Fruit fly (Drosophila melanogaster) whole organism, embryonic: Measurements from ENCODE around the gene cpb.

Experiments
- B-H1 ChIP-seq: fragments of 200-800 bp; sonication (Bioruptor generic); IDR thresholded peaks from 3 replicates; pipeline ENCODE4 v1.3.6; 2022; ENCODE audit warnings: missing biosample characterization, missing genetic modification characterization
- CG10321 ChIP-seq: fragments of 200-800 bp; sonication (Bioruptor generic); IDR thresholded peaks from 2 replicates; pipeline ENCODE4 v1.3.6; 2022; ENCODE audit warnings: missing biosample characterization, missing genetic modification characterization
- CG11398 ChIP-seq: fragments of 200-800 bp; sonication (Bioruptor generic); optimal IDR thresholded peaks from 2 replicates; lab custom pipeline; 2016; ENCODE audit warnings: missing biosample characterization, missing genetic modification characterization
- CG12104 ChIP-seq: fragments of 200-800 bp; sonication (Bioruptor generic); optimal IDR thresholded peaks from 3 replicates; lab custom pipeline; 2016; ENCODE audit warnings: missing biosample characterization, missing genetic modification characterization
- CG12769 ChIP-seq: fragments of 200-800 bp; sonication (Bioruptor generic); optimal IDR thresholded peaks from 2 replicates; lab custom pipeline; 2019; ENCODE audit warnings: missing biosample characterization, mild to moderate bottlenecking, missing genetic modification characterization, moderate library complexity
- CG17359 ChIP-seq: fragments of 200-800 bp; sonication (Bioruptor generic); optimal IDR thresholded peaks from 3 replicates; lab custom pipeline; 2018; ENCODE audit warnings: missing biosample characterization, mild to moderate bottlenecking, missing genetic modification characterization, moderate library complexity
- CG17829 ChIP-seq: fragments of 200-800 bp; optimal IDR thresholded peaks from 2 replicates; lab custom pipeline; 2019; ENCODE audit warnings: missing biosample characterization, mild to moderate bottlenecking, missing genetic modification characterization, moderate library complexity
- CG2120 ChIP-seq: fragments of 200-800 bp; sonication (Bioruptor generic); optimal IDR thresholded peaks from 3 replicates; lab custom pipeline; 2016; ENCODE audit warnings: missing biosample characterization, missing genetic modification characterization
- CG2129 ChIP-seq: fragments of 200-800 bp; sonication (Bioruptor generic); IDR thresholded peaks from 2 replicates; pipeline ENCODE4 v1.3.6; 2022; ENCODE audit warnings: missing biosample characterization, missing genetic modification characterization; ENCODE audit not compliant: partially characterized antibody
- CG2678 ChIP-seq: fragments of 200-800 bp; sonication (Bioruptor generic); optimal IDR thresholded peaks from 3 replicates; lab custom pipeline; 2019; ENCODE audit warnings: missing biosample characterization, mild to moderate bottlenecking, missing genetic modification characterization, moderate library complexity
- CG33213 ChIP-seq: fragments of 200-800 bp; sonication (Bioruptor generic); optimal IDR thresholded peaks from 3 replicates; lab custom pipeline; 2016; ENCODE audit warnings: missing biosample characterization, missing genetic modification characterization
- CG3838 ChIP-seq: fragments of 200-800 bp; sonication (Bioruptor generic); optimal IDR thresholded peaks from 3 replicates; lab custom pipeline; 2016; ENCODE audit warnings: missing biosample characterization, missing genetic modification characterization
- CG42726 ChIP-seq: fragments of 200-800 bp; sonication (Bioruptor generic); IDR thresholded peaks from 2 replicates; pipeline ENCODE4 v1.3.6; 2022; ENCODE audit warnings: missing biosample characterization, missing genetic modification characterization; ENCODE audit not compliant: partially characterized antibody
- CG4282 ChIP-seq: fragments of 200-800 bp; sonication (Bioruptor generic); optimal IDR thresholded peaks from 2 replicates; lab custom pipeline; 2016; ENCODE audit warnings: missing biosample characterization, missing genetic modification characterization
- CG6254 ChIP-seq: fragments of 200-800 bp; sonication (Bioruptor generic); optimal IDR thresholded peaks from 3 replicates; lab custom pipeline; 2017; ENCODE audit warnings: mild to moderate bottlenecking, missing biosample characterization, missing genetic modification reagents, missing genetic modification characterization
- CG6765 ChIP-seq: fragments of 200-800 bp; sonication (Bioruptor generic); optimal IDR thresholded peaks from 3 replicates; lab custom pipeline; 2017; ENCODE audit warnings: missing biosample characterization, mild to moderate bottlenecking, missing genetic modification characterization
- CG6854 ChIP-seq: fragments of 200-800 bp; sonication (Bioruptor generic); optimal IDR thresholded peaks from 3 replicates; lab custom pipeline; 2017; ENCODE audit warnings: missing biosample characterization, mild to moderate bottlenecking, missing genetic modification characterization
- CG8290 ChIP-seq, 3 experiments: fragments of 200-800 bp; sonication (Bioruptor generic); optimal IDR thresholded peaks; 2 replicates each; lab custom pipeline; 2016 to 2019; ENCODE audit warnings: missing biosample characterization in 3 of 3, missing genetic modification characterization in 3 of 3, mild to moderate bottlenecking in 2 of 3, moderate library complexity in 1 of 3
- CG8944 ChIP-seq: fragments of 200-800 bp; sonication (Bioruptor generic); optimal IDR thresholded peaks from 3 replicates; lab custom pipeline; 2016; ENCODE audit warnings: missing biosample characterization, missing genetic modification characterization
- CG9609 ChIP-seq: fragments of 200-800 bp; sonication (Bioruptor generic); optimal IDR thresholded peaks from 3 replicates; lab custom pipeline; 2016; ENCODE audit warnings: missing biosample characterization, missing genetic modification characterization
- CG9727 ChIP-seq: fragments of 200-800 bp; sonication (Bioruptor generic); optimal IDR thresholded peaks from 3 replicates; lab custom pipeline; 2017; ENCODE audit warnings: missing biosample characterization, mild to moderate bottlenecking, missing genetic modification characterization
- CG9797 ChIP-seq: fragments of 200-800 bp; sonication (Bioruptor generic); optimal IDR thresholded peaks from 3 replicates; lab custom pipeline; 2018; ENCODE audit warnings: missing biosample characterization, mild to moderate bottlenecking, missing genetic modification characterization
- CG9932 ChIP-seq: fragments of 200-800 bp; sonication (Bioruptor generic); IDR thresholded peaks from 2 replicates; pipeline ENCODE4 v1.3.6; 2022; ENCODE audit warnings: missing biosample characterization, missing genetic modification characterization
- GATAe ChIP-seq: fragments of 200-800 bp; sonication (Bioruptor generic); conservative IDR thresholded peaks from 2 replicates; pipeline ENCODE4 v1.3.6; 2022; ENCODE audit warnings: missing biosample characterization, missing genetic modification characterization
- Hmr ChIP-seq: fragments of 200-800 bp; sonication (Bioruptor generic); optimal IDR thresholded peaks from 3 replicates; lab custom pipeline; 2017; ENCODE audit warnings: mild to moderate bottlenecking, missing biosample characterization, missing genetic modification reagents, missing genetic modification characterization
- MESR4 ChIP-seq: fragments of 200-800 bp; sonication (Bioruptor generic); optimal IDR thresholded peaks from 2 replicates; lab custom pipeline; 2018; ENCODE audit warnings: missing biosample characterization, mild to moderate bottlenecking, missing genetic modification characterization, moderate library complexity
- Max ChIP-seq: fragments of 200-800 bp; sonication (Bioruptor generic); optimal IDR thresholded peaks from 2 replicates; lab custom pipeline; 2016; ENCODE audit warnings: missing biosample characterization, mild to moderate bottlenecking, missing genetic modification characterization
- Med ChIP-seq: fragments of 200-800 bp; sonication (Bioruptor generic); peaks from one replicate; lab custom pipeline; 2016; ENCODE audit warnings: missing biosample characterization, missing genetic modification characterization, mild to moderate bottlenecking, inconsistent platforms, moderate library complexity
- Mes4 ChIP-seq: fragments of 200-800 bp; sonication (Bioruptor generic); optimal IDR thresholded peaks from 2 replicates; lab custom pipeline; 2016; ENCODE audit warnings: missing biosample characterization, missing genetic modification characterization
- Rx ChIP-seq: fragments of 200-800 bp; sonication (Bioruptor generic); IDR thresholded peaks from 2 replicates; pipeline ENCODE4 v1.3.6; 2022; ENCODE audit warnings: missing biosample characterization, missing genetic modification characterization
- bcd ChIP-seq: fragments of 200-800 bp; sonication (Bioruptor generic); optimal IDR thresholded peaks from 2 replicates; lab custom pipeline; 2017; ENCODE audit warnings: missing biosample characterization, mild to moderate bottlenecking, missing genetic modification characterization
- cad ChIP-seq: fragments of >200 bp; optimal IDR thresholded peaks from 2 replicates; lab custom pipeline; 2017; ENCODE audit warnings: missing biosample characterization, missing genetic modification characterization
- chinmo ChIP-seq: fragments of 200-800 bp; sonication (Bioruptor generic); IDR thresholded peaks from 4 replicates; pipeline ENCODE4 v1.3.6; 2022; ENCODE audit warnings: missing biosample characterization, missing genetic modification characterization; ENCODE audit not compliant: partially characterized antibody
- croc ChIP-seq: fragments of 200-800 bp; sonication (Bioruptor generic); conservative IDR thresholded peaks from 3 replicates; pipeline ENCODE4 v1.3.6; 2022; ENCODE audit warnings: missing biosample characterization, missing genetic modification characterization
- cwo ChIP-seq: fragments of 200-800 bp; sonication (Bioruptor generic); optimal IDR thresholded peaks from 3 replicates; lab custom pipeline; 2017; ENCODE audit warnings: missing biosample characterization, missing genetic modification characterization, mild to moderate bottlenecking, moderate library complexity, missing genetic modification reagents
- da ChIP-seq: fragments of 200-800 bp; sonication (Bioruptor generic); optimal IDR thresholded peaks from 2 replicates; lab custom pipeline; 2016; ENCODE audit warnings: missing biosample characterization, missing genetic modification characterization
- dmrt11E ChIP-seq: fragments of 200-800 bp; sonication (Bioruptor generic); optimal IDR thresholded peaks from 3 replicates; lab custom pipeline; 2018; ENCODE audit warnings: missing biosample characterization, mild to moderate bottlenecking, missing genetic modification characterization, moderate library complexity
- eve ChIP-seq, 2 experiments: fragments of >200 bp; optimal IDR thresholded peaks; 2 replicates each; lab custom pipeline; 2017; ENCODE audit warnings: missing biosample characterization in 2 of 2, missing genetic modification characterization in 2 of 2
- grn ChIP-seq: fragments of 200-800 bp; sonication (Bioruptor generic); optimal IDR thresholded peaks from 3 replicates; lab custom pipeline; 2017; ENCODE audit warnings: missing biosample characterization, missing genetic modification characterization
- hb ChIP-seq: fragments of 200-800 bp; sonication (Bioruptor generic); IDR thresholded peaks from 3 replicates; pipeline ENCODE4 v1.3.6; 2022; ENCODE audit warnings: missing biosample characterization, missing genetic modification characterization; ENCODE audit not compliant: partially characterized antibody
- klu ChIP-seq: fragments of 200-800 bp; sonication (Bioruptor generic); IDR thresholded peaks from 2 replicates; pipeline ENCODE4 v1.3.6; 2022; ENCODE audit warnings: missing biosample characterization, missing genetic modification characterization
- lola ChIP-seq, 3 experiments: fragments of >200 bp in 2 of 3; fragments of 200-800 bp in 1 of 3; sonication (Bioruptor generic) in 1 of 3; optimal IDR thresholded peaks; 2 replicates each; lab custom pipeline; 2017 to 2019; ENCODE audit warnings: missing biosample characterization in 3 of 3, missing genetic modification characterization in 3 of 3, mild to moderate bottlenecking in 1 of 3, moderate library complexity in 1 of 3
- mam ChIP-seq: fragments of 200-800 bp; sonication (Bioruptor generic); optimal IDR thresholded peaks from 3 replicates; lab custom pipeline; 2016; ENCODE audit warnings: missing biosample characterization, missing genetic modification characterization
- psq ChIP-seq: fragments of 200-800 bp; sonication (Bioruptor generic); optimal IDR thresholded peaks from 2 replicates; lab custom pipeline; 2017; ENCODE audit warnings: missing biosample characterization, missing genetic modification characterization
- pzg ChIP-seq: fragments of 200-800 bp; sonication (Bioruptor generic); optimal IDR thresholded peaks from 3 replicates; lab custom pipeline; 2018; ENCODE audit warnings: missing biosample characterization, mild to moderate bottlenecking, missing genetic modification characterization, moderate library complexity
- schlank ChIP-seq: fragments of 200-800 bp; sonication (Bioruptor generic); optimal IDR thresholded peaks from 2 replicates; lab custom pipeline; 2018; ENCODE audit warnings: missing biosample characterization, mild to moderate bottlenecking, missing genetic modification characterization
- sens-2 ChIP-seq: fragments of 200-800 bp; sonication (Bioruptor generic); IDR thresholded peaks from 2 replicates; pipeline ENCODE4 v1.3.6; 2022; ENCODE audit warnings: missing biosample characterization, missing genetic modification characterization
- stwl ChIP-seq: fragments of 200-800 bp; sonication (Bioruptor generic); optimal IDR thresholded peaks from 3 replicates; lab custom pipeline; 2018; ENCODE audit warnings: missing biosample characterization, mild to moderate bottlenecking, missing genetic modification characterization, moderate library complexity
- sug ChIP-seq: fragments of 200-800 bp; optimal IDR thresholded peaks from 2 replicates; lab custom pipeline; 2019; ENCODE audit warnings: missing biosample characterization, mild to moderate bottlenecking, missing genetic modification characterization, moderate library complexity
- trem ChIP-seq: fragments of 200-800 bp; optimal IDR thresholded peaks from 3 replicates; lab custom pipeline; 2019; ENCODE audit warnings: missing biosample characterization, mild to moderate bottlenecking, missing genetic modification characterization, moderate library complexity

cpb gene

DNA sequence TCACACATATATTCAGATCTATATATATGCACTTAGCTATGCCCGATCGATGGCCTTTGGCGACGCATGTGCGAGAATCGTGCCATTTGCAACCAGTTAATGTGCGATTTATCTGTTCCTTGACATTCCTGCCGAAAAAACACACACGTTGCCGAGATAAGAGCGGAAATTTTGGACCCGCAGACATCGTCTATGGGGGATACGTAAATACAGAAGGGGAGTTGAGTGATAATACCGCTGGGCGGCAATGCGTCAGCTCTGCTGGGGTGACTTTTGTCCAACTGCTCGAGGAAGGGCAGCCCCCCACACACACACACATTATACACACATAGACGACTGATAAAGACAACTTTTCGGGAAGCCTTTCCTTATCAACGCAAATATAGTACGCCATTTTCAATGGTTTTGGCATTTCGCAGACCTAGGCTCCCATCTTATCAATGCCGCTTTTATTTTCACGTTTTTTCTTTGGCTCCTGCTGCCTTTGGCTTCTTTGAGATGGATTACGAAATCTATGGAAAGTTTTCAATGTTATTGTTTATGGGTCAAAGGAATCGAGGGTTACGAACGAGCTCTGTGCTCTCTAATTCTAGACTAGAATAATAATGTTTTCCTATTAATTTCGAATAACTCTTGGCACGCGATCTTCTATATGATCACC, 16.3 kb downstream of the cpb start:
- TF ChIP-seq CG12769 (tag; lab: Kevin White, UChicago) (peak; percentile 51), Max (GFP tag; lab: Kevin White, UChicago) (no peak), trem (no peak), croc (GFP tag; lab: Robert Waterston, UW) (no peak), CG2120 (GFP tag; lab: Kevin White, UChicago) (no peak), B-H1 (no peak), klu (GFP tag; lab: Robert Waterston, UW) (no peak), CG8290 (GFP tag; optimal IDR thresholded peaks at IDR 0.05; lab: Kevin White, UChicago) (peak; percentile 1), CG8290 (tag; optimal IDR thresholded peaks at IDR 0.05; lab: Kevin White, UChicago) (no peak), lola (GFP tag; optimal IDR thresholded peaks at IDR 0.05; lab: Kevin White, UChicago) (no peak), CG2678 (no peak), CG10321 (GFP tag; lab: Robert Waterston, UW) (no peak), eve (GFP tag; optimal IDR thresholded peaks at IDR 0.05; lab: Kevin White, UChicago) (no peak), CG2129 (GFP tag; lab: Robert Waterston, UW) (no peak), CG6765 (no peak), dmrt11E (tag; lab: Kevin White, UChicago) (no peak), da (GFP tag; lab: Kevin White, UChicago) (no peak), CG9932 (GFP tag; lab: Robert Waterston, UW) (no peak), CG8944 (no peak), Mes4 (no peak), chinmo (GFP tag; lab: Robert Waterston, UW) (0 out of 4 replicates have a peak, but pooled peaks have one; percentile 33), CG17359 (tag; lab: Kevin White, UChicago) (no peak), CG6254 (GFP tag; lab: Kevin White, UChicago) (no peak), CG9797 (no peak), sug (tag; lab: Kevin White, UChicago) (peak; percentile 98), Rx (GFP tag; lab: Robert Waterston, UW) (no peak), schlank (no peak), grn (GFP tag; lab: Kevin White, UChicago) (peak; percentile 12), CG4282 (GFP tag; lab: Kevin White, UChicago) (no peak), CG9609 (GFP tag; lab: Kevin White, UChicago) (no peak), CG11398 (GFP tag; lab: Kevin White, UChicago) (no peak), CG6854 (GFP tag; lab: Kevin White, UChicago) (no peak), stwl (no peak), cad (GFP tag; lab: Kevin White, UChicago) (no peak), GATAe (GFP tag; lab: Robert Waterston, UW) (peak; percentile 72), bcd (GFP tag; lab: Kevin White, UChicago) (no peak), CG33213 (GFP tag; lab: Kevin White, UChicago) (no peak), Med (peak; percentile 69), hb (GFP tag; lab: Robert Waterston, UW) (no peak), psq (no peak), CG9727 (GFP tag; lab: Kevin White, UChicago) (no peak), CG12104 (GFP tag; lab: Kevin White, UChicago) (no peak), CG42726 (GFP tag; lab: Robert Waterston, UW) (no peak), pzg (GFP tag; lab: Kevin White, UChicago) (no peak), sens-2 (no peak), CG17829 (tag; lab: Kevin White, UChicago) (no peak), CG3838 (no peak), MESR4 (GFP tag; lab: Kevin White, UChicago) (no peak), Hmr (GFP tag; lab: Kevin White, UChicago) (no peak), mam (no peak), cwo (GFP tag; lab: Kevin White, UChicago) (peak; percentile 81)
